Fruit fly (Drosophila melanogaster) whole organism, pupa: ENCODE data around the gene CG31922.

ENCODE experiments used
- CG10348 ChIP-seq: fragments of 200-800 bp; sonication (Bioruptor generic); IDR thresholded peaks from 2 replicates; pipeline ENCODE4 v1.3.6; 2022; ENCODE audit warnings: missing biosample characterization, missing genetic modification characterization
- CG14655 ChIP-seq: fragments of 200-800 bp; sonication (Bioruptor generic); optimal IDR thresholded peaks from 3 replicates; lab custom pipeline; 2017; ENCODE audit warnings: mild to moderate bottlenecking, missing biosample characterization, missing genetic modification reagents, missing genetic modification characterization
- CG15710 ChIP-seq: fragments of 200-800 bp; sonication (Bioruptor generic); optimal IDR thresholded peaks from 2 replicates; lab custom pipeline; 2018; ENCODE audit warnings: missing biosample characterization, mild to moderate bottlenecking, missing genetic modification characterization, moderate library complexity
- CG17806 ChIP-seq: fragments of 200-800 bp; sonication (Bioruptor generic); optimal IDR thresholded peaks from 2 replicates; lab custom pipeline; 2018; ENCODE audit warnings: missing biosample characterization, mild to moderate bottlenecking, missing genetic modification characterization, moderate library complexity
- CG32121 ChIP-seq: fragments of 200-800 bp; sonication (Bioruptor generic); IDR thresholded peaks from 2 replicates; pipeline ENCODE4 v1.3.6; 2022; ENCODE audit warnings: missing biosample characterization, missing genetic modification characterization
- CG8159 ChIP-seq: fragments of 200-800 bp; sonication (Bioruptor generic); optimal IDR thresholded peaks from 3 replicates; lab custom pipeline; 2018; ENCODE audit warnings: missing biosample characterization, mild to moderate bottlenecking, missing genetic modification characterization, moderate library complexity
- D1 ChIP-seq: fragments of 200-800 bp; sonication (Bioruptor generic); optimal IDR thresholded peaks from 2 replicates; lab custom pipeline; 2018; ENCODE audit warnings: missing biosample characterization, mild to moderate bottlenecking, missing genetic modification characterization, moderate library complexity
- EcR ChIP-seq: fragments of 200-800 bp; sonication (Bioruptor generic); optimal IDR thresholded peaks from 3 replicates; lab custom pipeline; 2019; ENCODE audit warnings: missing biosample characterization, missing genetic modification characterization, mild to moderate bottlenecking, moderate library complexity, missing genetic modification reagents
- Pif1B ChIP-seq: fragments of 200-800 bp; sonication (Bioruptor generic); optimal IDR thresholded peaks from 3 replicates; lab custom pipeline; 2016; ENCODE audit warnings: missing biosample characterization, missing genetic modification characterization
- Snoo ChIP-seq: fragments of 200-800 bp; sonication (Bioruptor generic); optimal IDR thresholded peaks from 3 replicates; lab custom pipeline; 2017; ENCODE audit warnings: missing biosample characterization, mild to moderate bottlenecking, missing genetic modification characterization, inconsistent platforms

- no peak for TF ChIP-seq CG14655 (GFP tag; lab: Kevin White, UChicago)
- no peak for TF ChIP-seq D1 (tag; lab: Kevin White, UChicago)
- no peak for TF ChIP-seq EcR (GFP tag; lab: Kevin White, UChicago)
- no peak for TF ChIP-seq Snoo (tag; lab: Kevin White, UChicago)
- TF ChIP-seq CG17806 (tag; lab: Kevin White, UChicago): no peak
- TF ChIP-seq CG32121: no peak
- no peak for TF ChIP-seq CG8159 (tag; lab: Kevin White, UChicago)
- TF ChIP-seq Pif1B (GFP tag; lab: Kevin White, UChicago): no peak
- TF ChIP-seq CG10348 (GFP tag; lab: Robert Waterston, UW): no peak
- no peak for TF ChIP-seq CG15710
Measured at dm6 chr2L:1163538-1164143, 6.3 kb upstream of the CG31922 start, which contains the start of gene CG5080.
